Worm (Caenorhabditis elegans): Measurements from ENCODE around the gene ndub-5.

The ndub-5 gene

DNA sequence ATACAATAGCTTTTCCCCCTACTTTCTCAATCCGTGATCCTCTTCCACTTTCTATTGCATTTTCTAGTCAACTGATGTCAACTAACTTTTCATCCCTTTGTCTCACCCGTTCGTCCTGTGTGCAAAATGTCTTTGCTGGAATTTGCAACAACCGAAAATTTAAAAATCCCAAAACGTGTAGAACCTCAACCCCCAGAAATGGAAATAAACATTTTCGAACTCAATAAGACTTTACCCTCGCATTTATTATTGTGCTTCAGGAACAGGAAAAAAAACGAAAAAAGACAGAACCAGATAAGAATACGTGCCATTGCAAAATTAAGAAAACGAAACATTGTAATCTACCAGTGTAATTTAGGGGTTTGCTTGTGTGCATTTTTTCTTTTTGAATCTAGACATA lies 21.0 kb upstream of the ndub-5 start (continued):
- TF ChIP-seq F22D6.2 (tag; optimal IDR thresholded peaks at IDR 0.05) (no peak), rcor-1 (GFP tag; IDR thresholded peaks at IDR 0.05) (no peak; the same call in 1 of the 2 replicates), let-526 (GFP tag; IDR thresholded peaks at IDR 0.05) (no peak), nfya-2 (GFP tag; IDR thresholded peaks at IDR 0.05) (no peak), lin-35 (GFP tag; optimal IDR thresholded peaks at IDR 0.05) (no peak), nhr-80 (tag; optimal IDR thresholded peaks at IDR 0.05) (no peak), hrde-1 (tag; optimal IDR thresholded peaks at IDR 0.05; ENCODE audit: borderline replicate concordance) (peak; percentile 68), aptf-2 (GFP tag; conservative IDR thresholded peaks at IDR 0.05) (no peak), hsf-1 (GFP tag; IDR thresholded peaks at IDR 0.05) (peak; percentile 67), pbrm-1 (GFP tag; IDR thresholded peaks at IDR 0.05) (no peak), attf-6 (GFP tag; IDR thresholded peaks at IDR 0.05) (no peak), cebp-1 (GFP tag; IDR thresholded peaks at IDR 0.05) (no peak), cebp-1 (tag; optimal IDR thresholded peaks at IDR 0.05) (peak; percentile 24), lin-26 (GFP tag; IDR thresholded peaks at IDR 0.05) (peak; percentile 38; the same call in 1 of the 2 replicates), B0035.1 (tag; optimal IDR thresholded peaks at IDR 0.05) (no peak), ztf-28 (GFP tag; IDR thresholded peaks at IDR 0.05) (no peak), him-1 (tag; optimal IDR thresholded peaks at IDR 0.05) (peak; percentile 3), cebp-2 (GFP tag; IDR thresholded peaks at IDR 0.05) (no peak), ama-1 (optimal IDR thresholded peaks at IDR 0.05) (no peak), ama-1 (GFP tag; optimal IDR thresholded peaks at IDR 0.05) (peak in 1 of 2 experiments; percentile 45)

DNA sequence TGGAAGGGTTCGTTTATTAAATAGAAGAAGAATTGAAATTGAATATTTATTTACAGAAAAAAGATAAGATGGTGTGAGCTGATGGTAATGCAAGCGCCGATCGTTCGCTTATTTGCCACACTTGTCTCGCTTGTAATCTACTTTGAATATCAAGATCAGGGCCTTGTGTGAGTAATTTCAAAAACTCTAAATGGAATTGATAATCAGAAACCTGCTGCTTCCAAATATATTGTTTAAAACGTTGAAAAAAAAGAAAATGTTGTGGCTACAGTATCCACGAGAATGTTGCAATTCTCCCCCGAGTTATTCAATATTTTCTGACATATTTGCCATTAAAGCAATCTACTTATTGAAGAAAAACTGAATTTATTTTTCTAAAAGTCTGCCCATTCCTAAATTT lies 19.7 kb upstream of the ndub-5 start:
- no peak for TF ChIP-seq ztf-25 (GFP tag; IDR thresholded peaks at IDR 0.05)
- TF ChIP-seq ets-4 (GFP tag; optimal IDR thresholded peaks at IDR 0.05), result no peak
- TF ChIP-seq nfya-1 (tag; optimal IDR thresholded peaks at IDR 0.05; ENCODE audit: borderline replicate concordance, insufficient read depth), result no peak
- no peak for TF ChIP-seq attf-3 (GFP tag; conservative IDR thresholded peaks at IDR 0.05)
- no peak for TF ChIP-seq ztf-22 (GFP tag; optimal IDR thresholded peaks at IDR 0.05)

- TF ChIP-seq aptf-3 (GFP tag; IDR thresholded peaks at IDR 0.05), result no peak
- no peak for TF ChIP-seq nfya-2 (GFP tag; IDR thresholded peaks at IDR 0.05)
- TF ChIP-seq ccch-3 (GFP tag; optimal IDR thresholded peaks at IDR 0.05), result no peak
- no peak for TF ChIP-seq madf-6 (GFP tag; IDR thresholded peaks at IDR 0.05)
Measured at ce11 chrII:5708154-5708553, 17.0 kb upstream of the ndub-5 start.

DNA sequence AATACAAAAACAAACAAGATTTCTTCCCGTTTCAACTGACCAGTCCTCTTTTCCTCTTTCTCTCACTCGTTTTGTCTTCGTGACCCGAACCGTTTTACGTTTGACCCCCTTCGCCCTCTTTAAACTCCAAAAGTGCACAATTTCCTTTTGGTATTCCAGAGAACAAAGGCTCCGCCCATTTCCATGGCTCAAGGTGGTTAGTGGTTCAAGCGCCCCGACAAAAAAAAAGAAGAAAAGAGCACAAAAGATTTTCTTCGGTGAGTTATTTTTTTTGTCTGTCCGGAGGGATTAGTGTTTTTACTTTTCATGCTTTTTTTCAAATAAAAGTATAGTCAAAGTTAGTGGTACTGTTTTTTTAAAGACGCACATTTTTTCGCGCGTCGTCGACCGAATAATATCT lies 16.4 kb upstream of the ndub-5 start, which contains the start of gene osta-2:
osta-2 (plus strand) TSS at position 160 of the 400 bp plus-strand sequence.
- TF ChIP-seq somi-1 (GFP tag; optimal IDR thresholded peaks at IDR 0.05) (no peak), nfyb-1 (GFP tag; IDR thresholded peaks at IDR 0.05) (0 out of 2 replicates have a peak, but pooled peaks have one; percentile 34), zfh-2 (GFP tag; conservative IDR thresholded peaks at IDR 0.05) (no peak), ceh-40 (GFP tag; IDR thresholded peaks at IDR 0.05) (no peak), nhr-120 (GFP tag; IDR thresholded peaks at IDR 0.05) (no peak), aptf-2 (GFP tag; conservative IDR thresholded peaks at IDR 0.05) (no peak), egl-44 (GFP tag; IDR thresholded peaks at IDR 0.05) (no peak)

DNA sequence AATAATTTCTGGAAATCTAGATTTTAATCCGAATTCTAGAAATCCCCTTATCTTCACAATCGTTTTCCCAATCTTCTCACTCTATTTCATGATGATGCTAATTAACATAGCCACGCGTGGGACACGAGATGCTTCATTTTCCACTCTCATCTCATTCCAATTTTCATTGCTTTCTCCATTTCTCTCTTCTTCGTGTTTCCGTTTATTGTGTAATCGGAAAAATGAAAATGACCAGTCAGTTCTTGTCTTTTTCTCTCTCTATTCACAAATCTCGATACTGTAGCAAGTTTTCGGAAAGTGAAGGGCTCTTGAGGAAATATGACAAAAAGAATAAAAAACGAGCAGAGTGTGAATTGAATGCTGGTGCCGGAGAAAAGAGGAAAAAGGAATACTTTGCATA lies 13.3 kb upstream of the ndub-5 start:
- no peak for TF ChIP-seq ceh-91 (GFP tag; IDR thresholded peaks at IDR 0.05)
- no peak for TF ChIP-seq rpc-1 (optimal IDR thresholded peaks at IDR 0.05)
- no peak for TF ChIP-seq rpc-1 (tag; optimal IDR thresholded peaks at IDR 0.05)
- TF ChIP-seq let-526 (GFP tag; IDR thresholded peaks at IDR 0.05), result no peak
- no peak for TF ChIP-seq D2030.7 (GFP tag; IDR thresholded peaks at IDR 0.05)
- TF ChIP-seq nfyb-1 (GFP tag; IDR thresholded peaks at IDR 0.05), result no peak
- TF ChIP-seq ceh-27 (GFP tag; optimal IDR thresholded peaks at IDR 0.05), result no peak
- no peak for TF ChIP-seq Y79H2A.3 (GFP tag; conservative IDR thresholded peaks at IDR 0.05)

Data from whole organism, young adult.